Fruit fly (Drosophila melanogaster): ENCODE measurements around the gene CG9098.

CG9098 gene

DNA sequence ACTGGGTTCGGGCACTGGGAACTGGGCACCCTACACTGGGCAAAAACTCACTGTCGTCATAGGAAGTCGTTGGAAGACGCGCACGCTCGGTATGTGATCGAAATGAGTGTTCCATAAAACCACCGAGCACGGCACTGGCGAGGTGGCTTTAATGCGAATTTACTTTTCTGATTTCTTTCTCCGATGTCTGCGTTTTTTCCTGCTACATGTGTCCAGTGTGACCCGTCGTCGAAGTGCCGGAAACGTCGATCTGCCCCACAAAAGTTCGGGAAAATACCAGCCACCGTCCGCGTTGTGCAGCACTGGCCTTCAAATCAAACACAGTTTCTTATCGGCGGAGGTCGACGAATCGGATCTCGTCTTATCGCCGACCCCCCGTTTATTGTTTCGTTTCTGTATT is 12.9 kb downstream of the CG9098 start, which contains the start of gene Kdm5 (continued):
- TF ChIP-seq Atf-2 (GFP tag; optimal IDR thresholded peaks at IDR 0.05) (no peak), gcm (GFP tag; optimal IDR thresholded peaks at IDR 0.05) (no peak), CG11093 (GFP tag; IDR thresholded peaks at IDR 0.05) (no peak), Hr78 (GFP tag; optimal IDR thresholded peaks at IDR 0.05) (peak in 1 of 2 experiments; percentile 80), CG34376 (GFP tag; optimal IDR thresholded peaks at IDR 0.05) (peak; percentile 19), ssp (GFP tag; IDR thresholded peaks at IDR 0.05) (peak; percentile 30; the same call in 1 of the 2 replicates), CG3281 (GFP tag; optimal IDR thresholded peaks at IDR 0.05) (peak; percentile 51), sr (GFP tag; IDR thresholded peaks at IDR 0.05) (no peak), slbo (GFP tag; IDR thresholded peaks at IDR 0.05) (peak; percentile 58), CG10543 (GFP tag; optimal IDR thresholded peaks at IDR 0.05) (peak; percentile 78), ara (GFP tag; IDR thresholded peaks at IDR 0.05) (peak; percentile 47; the same call in 1 of the 2 replicates), Atf6 (GFP tag; IDR thresholded peaks at IDR 0.05) (peak; percentile 57), bowl (GFP tag; IDR thresholded peaks at IDR 0.05) (no peak), Hmr (GFP tag; optimal IDR thresholded peaks at IDR 0.05) (peak; percentile 54), fru (optimal IDR thresholded peaks at IDR 0.05) (no peak), lola (GFP tag; optimal IDR thresholded peaks at IDR 0.05) (no peak), trem (tag; optimal IDR thresholded peaks at IDR 0.05) (peak; percentile 35), lmd (GFP tag; IDR thresholded peaks at IDR 0.05) (peak; percentile 25; the same call in 1 of the 2 replicates), sima (GFP tag; optimal IDR thresholded peaks at IDR 0.05) (no peak), Oaz (GFP tag; IDR thresholded peaks at IDR 0.05) (no peak), dmrt99B (tag; optimal IDR thresholded peaks at IDR 0.05) (no peak), Lhr (GFP tag; optimal IDR thresholded peaks at IDR 0.05) (peak; percentile 60), corto (GFP tag; optimal IDR thresholded peaks at IDR 0.05) (no peak), CG3847 (GFP tag; IDR thresholded peaks at IDR 0.05) (peak; percentile 55), unc-4 (GFP tag; IDR thresholded peaks at IDR 0.05; ENCODE audit: partially characterized antibody) (0 out of 2 replicates have a peak, but pooled peaks have one; percentile 26), CG33213 (GFP tag; optimal IDR thresholded peaks at IDR 0.05) (peak; percentile 64), CG13287 (GFP tag; IDR thresholded peaks at IDR 0.05; ENCODE audit: partially characterized antibody) (peak; percentile 24; the same call in 1 of the 2 replicates), CG32532 (GFP tag; IDR thresholded peaks at IDR 0.05) (peak; percentile 58), Usf (GFP tag; optimal IDR thresholded peaks at IDR 0.05) (no peak), CG13624 (GFP tag; optimal IDR thresholded peaks at IDR 0.05) (peak; percentile 54), HLHmδ (GFP tag; optimal IDR thresholded peaks at IDR 0.05) (peak; percentile 63), sisA (GFP tag; IDR thresholded peaks at IDR 0.05) (no peak), phol (tag; optimal IDR thresholded peaks at IDR 0.05) (peak; percentile 70), ranshi (GFP tag; IDR thresholded peaks at IDR 0.05) (peak; percentile 43; the same call in 1 of the 2 replicates), CG9797 (GFP tag; optimal IDR thresholded peaks at IDR 0.05) (peak; percentile 89), Opbp (GFP tag; IDR thresholded peaks at IDR 0.05; ENCODE audit: partially characterized antibody) (no peak; the same call in 2 of the 3 replicates), CG16815 (GFP tag; optimal IDR thresholded peaks at IDR 0.05) (no peak), CG31388 (GFP tag; optimal IDR thresholded peaks at IDR 0.05) (no peak), CG8388 (GFP tag; optimal IDR thresholded peaks at IDR 0.05) (no peak), Myb (GFP tag; optimal IDR thresholded peaks at IDR 0.05) (peak; percentile 88), CG6654 (GFP tag; optimal IDR thresholded peaks at IDR 0.05) (no peak), oc (tag; optimal IDR thresholded peaks at IDR 0.05) (no peak), CG10267 (tag; optimal IDR thresholded peaks at IDR 0.05) (peak; percentile 94), CG8944 (GFP tag; optimal IDR thresholded peaks at IDR 0.05) (peak; percentile 23)

Data from whole organism, embryonic.